Fruit fly (Drosophila melanogaster) whole organism, embryonic: ENCODE measurements around the gene PpD6.

Source experiments
- ATbp ChIP-seq: fragments of 200-800 bp; sonication (Bioruptor generic); optimal IDR thresholded peaks from 2 replicates; lab custom pipeline; 2017; ENCODE audit warnings: missing biosample characterization, mild to moderate bottlenecking, missing genetic modification characterization, missing genetic modification reagents
- B-H2 ChIP-seq: fragments of 200-800 bp; sonication (Bioruptor generic); optimal IDR thresholded peaks from 2 replicates; lab custom pipeline; 2018; ENCODE audit warnings: missing biosample characterization, mild to moderate bottlenecking, missing genetic modification characterization
- CG1024 ChIP-seq: fragments of 200-800 bp; sonication (Bioruptor generic); IDR thresholded peaks from 2 replicates; pipeline ENCODE4 v1.3.6; 2022; ENCODE audit warnings: missing biosample characterization, missing genetic modification characterization
- CG10366 ChIP-seq: fragments of 200-800 bp; sonication (Bioruptor generic); IDR thresholded peaks from 2 replicates; pipeline ENCODE4 v1.3.6; 2022; ENCODE audit warnings: missing biosample characterization, missing genetic modification characterization
- CG12744 ChIP-seq: fragments of 200-800 bp; sonication (Bioruptor generic); optimal IDR thresholded peaks from 2 replicates; lab custom pipeline; 2016; ENCODE audit warnings: missing biosample characterization, missing genetic modification characterization
- CG12769 ChIP-seq: fragments of 200-800 bp; sonication (Bioruptor generic); optimal IDR thresholded peaks from 2 replicates; lab custom pipeline; 2019; ENCODE audit warnings: missing biosample characterization, mild to moderate bottlenecking, missing genetic modification characterization, moderate library complexity
- CG15073 ChIP-seq: fragments of 200-800 bp; sonication (Bioruptor generic); optimal IDR thresholded peaks from 2 replicates; lab custom pipeline; 2016; ENCODE audit warnings: missing biosample characterization, missing genetic modification characterization
- CG1647 ChIP-seq: fragments of 200-800 bp; sonication (Bioruptor generic); optimal IDR thresholded peaks from 3 replicates; lab custom pipeline; 2016; ENCODE audit warnings: missing biosample characterization, missing genetic modification characterization
- CG18262 ChIP-seq: fragments of 200-800 bp; optimal IDR thresholded peaks from 3 replicates; lab custom pipeline; 2019; ENCODE audit warnings: missing biosample characterization, mild to moderate bottlenecking, missing genetic modification characterization, moderate library complexity
- CG18619 ChIP-seq: fragments of 200-800 bp; sonication (Bioruptor generic); optimal IDR thresholded peaks from 3 replicates; lab custom pipeline; 2017; ENCODE audit warnings: missing biosample characterization, mild to moderate bottlenecking, missing genetic modification characterization
- CG32767 ChIP-seq: fragments of 200-800 bp; sonication (Bioruptor generic); IDR thresholded peaks from 2 replicates; pipeline ENCODE4 v1.3.6; 2022; ENCODE audit warnings: missing biosample characterization, missing genetic modification characterization
- CG34422 ChIP-seq: fragments of 200-800 bp; sonication (Bioruptor generic); IDR thresholded peaks from 3 replicates; pipeline ENCODE4 v1.3.6; 2022; ENCODE audit warnings: missing biosample characterization, missing genetic modification characterization
- CG6254 ChIP-seq: fragments of 200-800 bp; sonication (Bioruptor generic); optimal IDR thresholded peaks from 3 replicates; lab custom pipeline; 2017; ENCODE audit warnings: mild to moderate bottlenecking, missing biosample characterization, missing genetic modification reagents, missing genetic modification characterization
- CG6765 ChIP-seq: fragments of 200-800 bp; sonication (Bioruptor generic); optimal IDR thresholded peaks from 3 replicates; lab custom pipeline; 2017; ENCODE audit warnings: missing biosample characterization, mild to moderate bottlenecking, missing genetic modification characterization
- CG8089 ChIP-seq: fragments of 200-800 bp; sonication (Bioruptor generic); optimal IDR thresholded peaks from 3 replicates; lab custom pipeline; 2016; ENCODE audit warnings: missing biosample characterization, missing genetic modification characterization
- CG8290 ChIP-seq, 3 experiments: fragments of 200-800 bp; sonication (Bioruptor generic); optimal IDR thresholded peaks; 2 replicates each; lab custom pipeline; 2016 to 2019; ENCODE audit warnings: missing biosample characterization in 3 of 3, missing genetic modification characterization in 3 of 3, mild to moderate bottlenecking in 2 of 3, moderate library complexity in 1 of 3
- Dad ChIP-seq: fragments of 200-800 bp; sonication (Bioruptor generic); optimal IDR thresholded peaks from 3 replicates; lab custom pipeline; 2016; ENCODE audit warnings: missing biosample characterization, missing genetic modification characterization
- Dbx ChIP-seq: fragments of 200-800 bp; sonication (Bioruptor generic); IDR thresholded peaks from 3 replicates; pipeline ENCODE4 v1.3.6; 2022; ENCODE audit warnings: missing biosample characterization, missing genetic modification characterization
- Fer3 ChIP-seq: fragments of 200-800 bp; sonication (Bioruptor generic); optimal IDR thresholded peaks from 2 replicates; lab custom pipeline; 2018; ENCODE audit warnings: missing biosample characterization, mild to moderate bottlenecking, missing genetic modification characterization, moderate library complexity
- H15 ChIP-seq: fragments of 200-800 bp; sonication (Bioruptor generic); IDR thresholded peaks from 3 replicates; pipeline ENCODE4 v1.3.6; 2022; ENCODE audit warnings: missing biosample characterization, missing genetic modification characterization
- Hr3 ChIP-seq: fragments of 200-800 bp; sonication (Bioruptor generic); optimal IDR thresholded peaks from 3 replicates; lab custom pipeline; 2016; ENCODE audit warnings: missing biosample characterization, missing genetic modification characterization
- Hr78 ChIP-seq, 2 experiments: fragments of 200-800 bp in 1 of 2; fragments of >200 bp in 1 of 2; sonication (Bioruptor generic) in 1 of 2; optimal IDR thresholded peaks; 2 replicates each; lab custom pipeline; 2017 to 2019; ENCODE audit warnings: missing biosample characterization in 2 of 2, missing genetic modification characterization in 2 of 2, mild to moderate bottlenecking in 1 of 2, moderate library complexity in 1 of 2
- Hsf ChIP-seq: fragments of 200-800 bp; sonication (Bioruptor generic); optimal IDR thresholded peaks from 3 replicates; lab custom pipeline; 2016; ENCODE audit warnings: missing biosample characterization, missing genetic modification characterization
- NC2β ChIP-seq: fragments of 200-800 bp; sonication (Bioruptor generic); optimal IDR thresholded peaks from 2 replicates; lab custom pipeline; 2016; ENCODE audit warnings: missing biosample characterization, missing genetic modification characterization
- Pdp1 ChIP-seq, 2 experiments: fragments of 200-800 bp; sonication (Bioruptor generic); optimal IDR thresholded peaks; 3 replicates each; lab custom pipeline; 2016; ENCODE audit warnings: missing biosample characterization in 2 of 2, missing genetic modification characterization in 2 of 2, mild to moderate bottlenecking in 1 of 2, moderate library complexity in 1 of 2
- Rfx ChIP-seq: fragments of 200-800 bp; sonication (Bioruptor generic); IDR thresholded peaks from 2 replicates; pipeline ENCODE4 v1.3.6; 2022; ENCODE audit warnings: missing biosample characterization, missing genetic modification characterization
- Sin3A ChIP-seq: fragments of >200 bp; optimal IDR thresholded peaks from 2 replicates; lab custom pipeline; 2018
- Taf1 ChIP-seq: fragments of 200-800 bp; sonication (Bioruptor generic); IDR thresholded peaks from 2 replicates; pipeline ENCODE4 v1.3.6; 2022; ENCODE audit warnings: missing biosample characterization, missing genetic modification characterization
- ap ChIP-seq: fragments of 200-800 bp; sonication (Bioruptor generic); IDR thresholded peaks from 2 replicates; pipeline ENCODE4 v1.3.6; 2022; ENCODE audit warnings: missing biosample characterization, missing genetic modification characterization
- az2 ChIP-seq: fragments of 200-800 bp; sonication (Bioruptor generic); optimal IDR thresholded peaks from 3 replicates; lab custom pipeline; 2016; ENCODE audit warnings: missing biosample characterization, missing genetic modification characterization
- bcd ChIP-seq: fragments of 200-800 bp; sonication (Bioruptor generic); optimal IDR thresholded peaks from 2 replicates; lab custom pipeline; 2017; ENCODE audit warnings: missing biosample characterization, mild to moderate bottlenecking, missing genetic modification characterization
- btn ChIP-seq: fragments of 200-800 bp; sonication (Bioruptor generic); optimal IDR thresholded peaks from 2 replicates; lab custom pipeline; 2016; ENCODE audit warnings: missing biosample characterization, missing genetic modification characterization
- crol ChIP-seq: fragments of 200-800 bp; sonication (Bioruptor generic); IDR thresholded peaks from 2 replicates; pipeline ENCODE4 v1.3.6; 2022; ENCODE audit warnings: missing biosample characterization, missing genetic modification characterization
- crp ChIP-seq, 2 experiments: fragments of 200-800 bp; sonication (Bioruptor generic); optimal IDR thresholded peaks; 2 replicates in 1 of 2; 3 replicates in 1 of 2; lab custom pipeline; 2017; ENCODE audit warnings: missing biosample characterization in 2 of 2, missing genetic modification characterization in 2 of 2, mild to moderate bottlenecking in 1 of 2, moderate library complexity in 1 of 2
- dmrt99B ChIP-seq: fragments of 200-800 bp; sonication (Bioruptor generic); optimal IDR thresholded peaks from 2 replicates; lab custom pipeline; 2018; ENCODE audit warnings: missing biosample characterization, mild to moderate bottlenecking, missing genetic modification characterization, moderate library complexity
- dysf ChIP-seq: fragments of 200-800 bp; sonication (Bioruptor generic); IDR thresholded peaks from 3 replicates; pipeline ENCODE4 v1.3.6; 2022; ENCODE audit warnings: missing biosample characterization, missing genetic modification characterization
- ewg ChIP-seq: fragments of 200-800 bp; sonication (Bioruptor generic); optimal IDR thresholded peaks from 3 replicates; lab custom pipeline; 2017; ENCODE audit warnings: mild to moderate bottlenecking, missing biosample characterization, missing genetic modification reagents, missing genetic modification characterization
- fd64A ChIP-seq: fragments of 200-800 bp; sonication (Bioruptor generic); optimal IDR thresholded peaks from 3 replicates; lab custom pipeline; 2018; ENCODE audit warnings: missing biosample characterization, mild to moderate bottlenecking, missing genetic modification characterization
- gcm ChIP-seq: fragments of 200-800 bp; sonication (Bioruptor generic); optimal IDR thresholded peaks from 2 replicates; lab custom pipeline; 2019; ENCODE audit warnings: missing biosample characterization, mild to moderate bottlenecking, missing genetic modification characterization, moderate library complexity
- hb ChIP-seq: fragments of 200-800 bp; sonication (Bioruptor generic); IDR thresholded peaks from 3 replicates; pipeline ENCODE4 v1.3.6; 2022; ENCODE audit warnings: missing biosample characterization, missing genetic modification characterization; ENCODE audit not compliant: partially characterized antibody
- her ChIP-seq: fragments of 200-800 bp; sonication (Bioruptor generic); optimal IDR thresholded peaks from 2 replicates; lab custom pipeline; 2016; ENCODE audit warnings: missing biosample characterization, missing genetic modification characterization
- inv ChIP-seq: fragments of 200-800 bp; sonication (Bioruptor generic); IDR thresholded peaks from 2 replicates; pipeline ENCODE4 v1.3.6; 2022; ENCODE audit warnings: missing biosample characterization, missing genetic modification characterization; ENCODE audit not compliant: partially characterized antibody
- nau ChIP-seq: fragments of 200-800 bp; sonication (Bioruptor generic); optimal IDR thresholded peaks from 3 replicates; lab custom pipeline; 2017; ENCODE audit warnings: missing biosample characterization, mild to moderate bottlenecking, missing genetic modification characterization, missing genetic modification reagents
- phol ChIP-seq: fragments of 200-800 bp; sonication (Bioruptor generic); optimal IDR thresholded peaks from 3 replicates; lab custom pipeline; 2018; ENCODE audit warnings: missing biosample characterization, mild to moderate bottlenecking, missing genetic modification characterization, moderate library complexity
- row ChIP-seq: fragments of 200-800 bp; sonication (Bioruptor generic); IDR thresholded peaks from 3 replicates; pipeline ENCODE4 v1.3.6; 2022; ENCODE audit warnings: missing biosample characterization, missing genetic modification characterization
- scrt ChIP-seq: fragments of 200-800 bp; sonication (Bioruptor generic); optimal IDR thresholded peaks from 2 replicates; lab custom pipeline; 2018; ENCODE audit warnings: missing biosample characterization, mild to moderate bottlenecking, missing genetic modification characterization, moderate library complexity
- sens ChIP-seq: fragments of 200-800 bp; sonication (Bioruptor generic); peaks from one replicate; lab custom pipeline; 2016; ENCODE audit warnings: missing biosample characterization, missing genetic modification characterization
- so ChIP-seq: fragments of 200-800 bp; sonication (Bioruptor generic); IDR thresholded peaks from 3 replicates; pipeline ENCODE4 v1.3.6; 2022; ENCODE audit warnings: missing biosample characterization, missing genetic modification characterization
- ssp ChIP-seq: fragments of 200-800 bp; sonication (Bioruptor generic); IDR thresholded peaks from 2 replicates; pipeline ENCODE4 v1.3.6; 2022; ENCODE audit warnings: missing biosample characterization, missing genetic modification characterization
- ttk ChIP-seq: fragments of 200-800 bp; sonication (Bioruptor generic); IDR thresholded peaks from 2 replicates; pipeline ENCODE4 v2.1.2; 2022; ENCODE audit warnings: missing biosample characterization, missing genetic modification characterization
- tup ChIP-seq: fragments of 200-800 bp; sonication (Bioruptor generic); optimal IDR thresholded peaks from 2 replicates; lab custom pipeline; 2016; ENCODE audit warnings: missing biosample characterization, mild to moderate bottlenecking, missing genetic modification characterization, moderate library complexity
- zen ChIP-seq: fragments of 200-800 bp; sonication (Bioruptor generic); optimal IDR thresholded peaks from 3 replicates; lab custom pipeline; 2018; ENCODE audit warnings: missing biosample characterization, mild to moderate bottlenecking, missing genetic modification characterization, moderate library complexity

PpD6 gene

dm6 chr2L:3100812-3101211 is 8.7 kb upstream of the PpD6 start (continued):
- TF ChIP-seq Pdp1 (GFP tag; optimal IDR thresholded peaks at IDR 0.05; lab: Kevin White, UChicago) (peak; percentile 13 to 54), NC2β (peak; percentile 20), dmrt99B (tag; lab: Kevin White, UChicago) (peak; percentile 74), CG18619 (GFP tag; lab: Kevin White, UChicago) (no peak), CG10366 (peak; percentile 63), CG6765 (GFP tag; lab: Kevin White, UChicago) (no peak), Hr3 (GFP tag; lab: Kevin White, UChicago) (peak; percentile 62), CG8089 (GFP tag; lab: Kevin White, UChicago) (peak; percentile 2), ATbp (peak; percentile 34), ttk (GFP tag; lab: Robert Waterston, UW) (peak; percentile 63), ap (peak; percentile 44; the same call in 1 of the 2 replicates), dysf (GFP tag; lab: Robert Waterston, UW) (peak; percentile 71), btn (GFP tag; lab: Kevin White, UChicago) (no peak), Rfx (GFP tag; lab: Robert Waterston, UW) (peak; percentile 40; the same call in 1 of the 2 replicates), H15 (GFP tag; lab: Robert Waterston, UW) (peak; percentile 48; the same call in 2 of the 3 replicates), sens (peak; percentile 67), Hr78 (GFP tag; optimal IDR thresholded peaks at IDR 0.05; lab: Kevin White, UChicago) (peak in 1 of 2 experiments; percentile 5), CG32767 (GFP tag; lab: Robert Waterston, UW) (no peak), phol (tag; lab: Kevin White, UChicago) (peak; percentile 48), Taf1 (GFP tag; lab: Robert Waterston, UW) (no peak), ssp (0 out of 2 replicates have a peak, but pooled peaks have one; percentile 19), nau (no peak), crol (no peak), CG18262 (tag; lab: Kevin White, UChicago) (peak; percentile 52), Dbx (GFP tag; lab: Robert Waterston, UW) (no peak), az2 (GFP tag; lab: Kevin White, UChicago) (peak; percentile 40), row (GFP tag; lab: Robert Waterston, UW) (peak; percentile 75), B-H2 (GFP tag; lab: Kevin White, UChicago) (no peak), ewg (GFP tag; lab: Kevin White, UChicago) (peak; percentile 47), CG6254 (no peak), so (GFP tag; lab: Robert Waterston, UW) (no peak)

dm6 chr2L:3105895-3106294 is 3.6 kb upstream of the PpD6 start:
- TF ChIP-seq CG12769 (tag; lab: Kevin White, UChicago) (no peak), inv (GFP tag; lab: Robert Waterston, UW) (no peak), CG1647 (GFP tag; lab: Kevin White, UChicago) (no peak), scrt (GFP tag; lab: Kevin White, UChicago) (no peak), Fer3 (no peak), CG8290 (GFP tag; optimal IDR thresholded peaks at IDR 0.05; lab: Kevin White, UChicago) (no peak), CG8290 (tag; optimal IDR thresholded peaks at IDR 0.05; lab: Kevin White, UChicago) (no peak), hb (no peak), her (GFP tag; lab: Kevin White, UChicago) (no peak), zen (tag; lab: Kevin White, UChicago) (no peak), CG34422 (GFP tag; lab: Robert Waterston, UW) (peak; percentile 58; the same call in 2 of the 3 replicates), tup (GFP tag; lab: Kevin White, UChicago) (no peak), Hsf (GFP tag; lab: Kevin White, UChicago) (peak; percentile 37), fd64A (GFP tag; lab: Kevin White, UChicago) (no peak), CG12744 (GFP tag; lab: Kevin White, UChicago) (no peak), Dad (GFP tag; lab: Kevin White, UChicago) (peak; percentile 11), CG15073 (GFP tag; lab: Kevin White, UChicago) (no peak), CG1024 (GFP tag; lab: Robert Waterston, UW) (no peak), crp (GFP tag; optimal IDR thresholded peaks at IDR 0.05; lab: Kevin White, UChicago) (no peak), bcd (GFP tag; lab: Kevin White, UChicago) (no peak), Sin3A (lab: Kevin White, UChicago) (no peak), gcm (GFP tag; lab: Kevin White, UChicago) (no peak)
